Worm (Caenorhabditis elegans): ENCODE results near the gene R05G6.9.

- no peak for TF ChIP-seq F13C5.2 (tag; optimal IDR thresholded peaks at IDR 0.05)
- TF ChIP-seq hmbx-1 (tag; optimal IDR thresholded peaks at IDR 0.05): no peak
- no peak for TF ChIP-seq ama-1 (optimal IDR thresholded peaks at IDR 0.05)
Measured at ce11 chrIV:7552958-7553553, 37.0 kb upstream of the R05G6.9 start, which contains the start of gene dif-1.
